Worm (Caenorhabditis elegans) whole organism, L1 larva: ENCODE data around the gene ZK185.3.

ENCODE experiments used
- C04F5.9 ChIP-seq: sonication (generic microtip); optimal IDR thresholded peaks from 2 replicates; lab custom pipeline; 2016; ENCODE audit warnings: missing genetic modification characterization, missing compliant biosample characterization
- alr-1 ChIP-seq: fragments of 200-800 bp; sonication (Bioruptor generic); optimal IDR thresholded peaks from 2 replicates; lab custom pipeline; 2018; ENCODE audit warnings: borderline replicate concordance, mild to moderate bottlenecking, missing genetic modification characterization, missing compliant biosample characterization
- blmp-1 ChIP-seq: fragments of 150-350 bp; optimal IDR thresholded peaks from 2 replicates; lab custom pipeline; 2014; ENCODE audit warnings: missing biosample characterization, missing genetic modification characterization
- ces-1 ChIP-seq: fragments of 150-350 bp; optimal IDR thresholded peaks from 2 replicates; lab custom pipeline; 2014; ENCODE audit warnings: missing biosample characterization, missing genetic modification reagents, missing genetic modification characterization
- efl-1 ChIP-seq, 4 experiments: fragments of 150-350 bp; optimal IDR thresholded peaks in 3 of 4; peaks in 1 of 4; 1 replicate in 1 of 4; 2 replicates in 3 of 4; lab custom pipeline; 2014; ENCODE audit warnings: missing biosample characterization in 2 of 4, missing genetic modification characterization in 2 of 4, missing genetic modification reagents in 2 of 4
- efl-3 ChIP-seq: fragments of 200-800 bp; sonication (Bioruptor generic); optimal IDR thresholded peaks from 2 replicates; lab custom pipeline; 2018; ENCODE audit warnings: mild to moderate bottlenecking, missing genetic modification characterization, missing compliant biosample characterization
- elt-2 ChIP-seq: sonication (generic microtip); optimal IDR thresholded peaks from 2 replicates; lab custom pipeline; 2016; ENCODE audit warnings: missing genetic modification characterization, mild to moderate bottlenecking, inconsistent platforms, missing compliant biosample characterization, missing genetic modification reagents
- elt-3 ChIP-seq, 6 experiments: fragments of 150-350 bp in 1 of 6; sonication (generic microtip); optimal IDR thresholded peaks; 2 replicates each; lab custom pipeline; 2017 to 2018; ENCODE audit warnings: missing biosample characterization in 6 of 6, missing genetic modification characterization in 6 of 6, inconsistent platforms in 1 of 6
- fkh-10 ChIP-seq: sonication (generic microtip); optimal IDR thresholded peaks from 2 replicates; lab custom pipeline; 2017; ENCODE audit warnings: missing biosample characterization, missing genetic modification reagents, missing genetic modification characterization
- fkh-4 ChIP-seq: sonication (generic microtip); optimal IDR thresholded peaks from 2 replicates; lab custom pipeline; 2016; ENCODE audit warnings: missing compliant biosample characterization, missing genetic modification characterization, borderline replicate concordance
- hlh-17 ChIP-seq: fragments of 200-800 bp; sonication (Bioruptor generic); optimal IDR thresholded peaks from 2 replicates; lab custom pipeline; 2018; ENCODE audit warnings: missing genetic modification characterization, mild to moderate bottlenecking, missing compliant biosample characterization, moderate library complexity, borderline replicate concordance
- lin-14 ChIP-seq: fragments of 200-800 bp; sonication (Bioruptor generic); optimal IDR thresholded peaks from 2 replicates; lab custom pipeline; 2018; ENCODE audit warnings: mild to moderate bottlenecking, missing genetic modification characterization, moderate library complexity, missing compliant biosample characterization
- lin-15B ChIP-seq: fragments of 150-350 bp; sonication (generic microtip); optimal IDR thresholded peaks from 3 replicates; lab custom pipeline; 2014; ENCODE audit warnings: missing biosample characterization, missing genetic modification characterization
- lin-35 ChIP-seq, 2 experiments: fragments of 150-350 bp; optimal IDR thresholded peaks; 2 replicates each; lab custom pipeline; 2014; ENCODE audit warnings: missing biosample characterization in 2 of 2, missing genetic modification characterization in 2 of 2, missing genetic modification reagents in 2 of 2
- lin-39 ChIP-seq: fragments of 150-350 bp; optimal IDR thresholded peaks from 2 replicates; lab custom pipeline; 2014; ENCODE audit warnings: missing biosample characterization, missing genetic modification reagents, missing genetic modification characterization
- lsy-2 ChIP-seq, 2 experiments: fragments of 150-350 bp; optimal IDR thresholded peaks; 2 replicates each; lab custom pipeline; 2014; ENCODE audit warnings: missing biosample characterization in 2 of 2, missing genetic modification characterization in 2 of 2
- mdl-1 ChIP-seq, 2 experiments: fragments of 150-350 bp; optimal IDR thresholded peaks; 2 replicates each; lab custom pipeline; 2014 to 2017; ENCODE audit warnings: missing biosample characterization in 2 of 2, missing genetic modification characterization in 2 of 2, inconsistent platforms in 1 of 2
- mef-2 ChIP-seq: fragments of 150-350 bp; optimal IDR thresholded peaks from 2 replicates; lab custom pipeline; 2014; ENCODE audit warnings: missing biosample characterization, missing genetic modification characterization
- mep-1 ChIP-seq: fragments of 150-350 bp; optimal IDR thresholded peaks from 2 replicates; lab custom pipeline; 2014; ENCODE audit warnings: missing biosample characterization, missing genetic modification characterization
- nhr-19 ChIP-seq: fragments of 200-800 bp; sonication (Bioruptor generic); conservative IDR thresholded peaks from 2 replicates; pipeline ENCODE4 v1.3.6; 2022; ENCODE audit warnings: missing genetic modification characterization, missing compliant biosample characterization
- nhr-20 ChIP-seq: sonication (generic microtip); optimal IDR thresholded peaks from 2 replicates; lab custom pipeline; 2016; ENCODE audit warnings: mild to moderate bottlenecking, missing genetic modification characterization, missing compliant biosample characterization
- nhr-71 ChIP-seq: sonication (generic microtip); optimal IDR thresholded peaks from 2 replicates; lab custom pipeline; 2016; ENCODE audit warnings: mild to moderate bottlenecking, missing genetic modification characterization, moderate library complexity, missing compliant biosample characterization
- nhr-85 ChIP-seq: sonication (generic microtip); peaks from one replicate; lab custom pipeline; 2016; ENCODE audit warnings: missing genetic modification characterization, inconsistent platforms, missing compliant biosample characterization
- nhr-90 ChIP-seq: sonication (generic microtip); optimal IDR thresholded peaks from 2 replicates; lab custom pipeline; 2016; ENCODE audit warnings: mild to moderate bottlenecking, missing genetic modification characterization, missing compliant biosample characterization; ENCODE audit not compliant: poor library complexity
- pax-3 ChIP-seq: fragments of 200-800 bp; sonication (Bioruptor generic); optimal IDR thresholded peaks from 2 replicates; lab custom pipeline; 2018; ENCODE audit warnings: mild to moderate bottlenecking, missing genetic modification characterization, moderate library complexity, missing compliant biosample characterization
- rnt-1 ChIP-seq: sonication (generic microtip); optimal IDR thresholded peaks from 2 replicates; lab custom pipeline; 2016; ENCODE audit warnings: mild to moderate bottlenecking, missing genetic modification characterization, moderate library complexity, missing compliant biosample characterization
- snu-23 ChIP-seq: sonication (generic microtip); optimal IDR thresholded peaks from 2 replicates; lab custom pipeline; 2016; ENCODE audit warnings: missing genetic modification characterization, missing compliant biosample characterization
- tbx-2 ChIP-seq: sonication (generic microtip); optimal IDR thresholded peaks from 2 replicates; lab custom pipeline; 2016; ENCODE audit warnings: missing genetic modification characterization, missing compliant biosample characterization
- tlp-1 ChIP-seq: fragments of 150-350 bp; optimal IDR thresholded peaks from 2 replicates; lab custom pipeline; 2014; ENCODE audit warnings: missing biosample characterization, missing genetic modification characterization
- unc-130 ChIP-seq: fragments of 150-350 bp; optimal IDR thresholded peaks from 2 replicates; lab custom pipeline; 2017; ENCODE audit warnings: missing biosample characterization, missing genetic modification characterization, inconsistent platforms
- unc-30 ChIP-seq: sonication (generic microtip); optimal IDR thresholded peaks from 2 replicates; lab custom pipeline; 2017; ENCODE audit warnings: missing biosample characterization, missing genetic modification characterization
- vab-15 ChIP-seq: sonication (generic microtip); optimal IDR thresholded peaks from 2 replicates; lab custom pipeline; 2017; ENCODE audit warnings: missing genotype, mild to moderate bottlenecking, missing genetic modification characterization, missing compliant biosample characterization
- zag-1 ChIP-seq: fragments of 150-350 bp; optimal IDR thresholded peaks from 2 replicates; lab custom pipeline; 2014; ENCODE audit warnings: missing biosample characterization, missing genetic modification characterization
- zip-4 ChIP-seq: fragments of 200-800 bp; sonication (Bioruptor generic); optimal IDR thresholded peaks from 2 replicates; lab custom pipeline; 2018; ENCODE audit warnings: mild to moderate bottlenecking, missing genetic modification characterization, moderate library complexity, missing compliant biosample characterization
- ztf-4 ChIP-seq: fragments of 150-350 bp; optimal IDR thresholded peaks from 2 replicates; lab custom pipeline; 2014; ENCODE audit warnings: missing biosample characterization, missing genetic modification characterization

The ZK185.3 gene

DNA sequence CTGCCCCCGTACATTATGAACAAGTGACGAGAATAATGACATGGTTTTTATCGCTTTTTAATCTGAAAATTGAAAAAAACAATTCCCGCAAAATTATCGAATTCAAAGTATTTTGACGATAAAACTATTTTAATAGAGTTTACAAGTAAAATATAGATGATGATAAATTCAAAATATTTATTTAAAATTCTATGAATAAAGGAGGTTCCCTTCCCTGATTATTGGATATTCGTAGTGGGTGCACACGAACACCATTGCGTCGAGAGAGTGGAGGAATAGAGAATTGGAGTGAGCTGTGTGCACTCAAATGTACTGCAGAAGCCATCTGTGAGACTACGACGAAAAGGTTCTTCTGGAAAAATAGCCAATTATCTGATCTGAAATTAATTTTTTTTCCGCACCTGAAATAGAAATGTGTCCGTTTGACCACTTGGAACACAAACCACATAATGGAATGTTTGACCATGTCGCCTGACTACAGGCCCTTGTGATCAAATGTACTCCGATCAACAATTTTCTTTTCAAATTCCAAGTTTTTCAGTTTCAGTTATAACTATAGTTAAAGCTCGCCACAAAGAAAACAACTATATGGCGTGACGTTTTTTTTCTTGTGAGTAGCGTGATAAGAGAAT is 18.9 kb downstream of the ZK185.3 start, which contains the start of the genes rfth-1 and ZK180.8:
Gene rfth-1, minus strand, starts transcription at position 51 of the 632 bp plus-strand sequence.
Gene ZK180.8, minus strand, starts transcription at position 466 of the 632 bp plus-strand sequence.
- TF ChIP-seq lin-15B (tag; lab: Kevin White, UChicago) (no peak), alr-1 (tag; lab: Kevin White, UChicago) (no peak), efl-1 (optimal IDR thresholded peaks at IDR 0.05; lab: Kevin White, UChicago) (no peak), efl-1 (GFP tag; optimal IDR thresholded peaks at IDR 0.05 in 1 of 2; lab: Kevin White, UChicago) (peak in 1 of 2 experiments; percentile 53), mef-2 (tag; lab: Kevin White, UChicago) (no peak), zip-4 (GFP tag; lab: Kevin White, UChicago) (no peak), nhr-20 (tag; lab: Kevin White, UChicago) (no peak), elt-2 (tag; lab: Kevin White, UChicago) (peak; percentile 14), fkh-4 (tag; lab: Kevin White, UChicago) (no peak), lin-39 (tag; lab: Kevin White, UChicago) (no peak), unc-30 (no peak), tlp-1 (tag; lab: Kevin White, UChicago) (no peak), lin-35 (GFP tag; optimal IDR thresholded peaks at IDR 0.05; lab: Kevin White, UChicago) (peak in 1 of 2 experiments; percentile 46)

DNA sequence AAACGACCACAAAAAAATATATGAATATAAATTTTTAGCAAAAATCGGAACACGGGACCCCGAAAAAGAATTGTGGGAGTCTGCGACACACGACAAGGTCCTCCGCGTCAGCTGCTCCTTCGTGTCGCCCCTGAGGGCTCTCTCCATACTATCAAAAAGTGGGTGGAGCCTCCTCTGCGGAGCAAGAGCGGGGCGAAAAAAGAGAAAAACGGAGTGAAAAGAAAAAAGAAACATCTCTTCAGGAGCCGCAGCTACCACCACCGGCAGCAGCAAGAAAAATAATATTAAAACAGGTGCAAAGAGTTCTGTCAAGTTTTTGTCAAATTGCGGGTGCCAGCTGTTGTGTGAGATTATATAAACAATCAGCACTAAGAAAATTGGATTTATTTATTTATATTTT is 23.6 kb downstream of the ZK185.3 start, which contains the start of gene gbb-2:
Gene gbb-2, minus strand, starts transcription at position 112 of the 400 bp plus-strand sequence.
- no peak for TF ChIP-seq elt-3 (tag; optimal IDR thresholded peaks at IDR 0.05; lab: Kevin White, UChicago)
- TF ChIP-seq lin-14 (GFP tag; lab: Kevin White, UChicago), result peak; percentile 79
- no peak for TF ChIP-seq pax-3 (tag; lab: Kevin White, UChicago)
- TF ChIP-seq nhr-19 (GFP tag; lab: Robert Waterston, UW), result peak; percentile 40
- peak; percentile 54 for TF ChIP-seq rnt-1 (tag; lab: Kevin White, UChicago)
- no peak for TF ChIP-seq mdl-1 (tag; optimal IDR thresholded peaks at IDR 0.05; lab: Kevin White, UChicago)
- TF ChIP-seq lsy-2 (tag; optimal IDR thresholded peaks at IDR 0.05; lab: Kevin White, UChicago), result peak in 1 of 2 experiments; percentile 17
- TF ChIP-seq unc-130 (tag; lab: Kevin White, UChicago), result no peak
- TF ChIP-seq snu-23 (GFP tag; lab: Kevin White, UChicago), result peak; percentile 14
- peak in 1 of 2 experiments; percentile 5 for TF ChIP-seq efl-1 (optimal IDR thresholded peaks at IDR 0.05; lab: Kevin White, UChicago)
- TF ChIP-seq efl-1 (GFP tag; optimal IDR thresholded peaks at IDR 0.05 in 1 of 2; lab: Kevin White, UChicago), result no peak
- peak; percentile 6 for TF ChIP-seq mep-1
- TF ChIP-seq nhr-85, result no peak
- TF ChIP-seq nhr-71 (tag; lab: Kevin White, UChicago), result peak; percentile 67

DNA sequence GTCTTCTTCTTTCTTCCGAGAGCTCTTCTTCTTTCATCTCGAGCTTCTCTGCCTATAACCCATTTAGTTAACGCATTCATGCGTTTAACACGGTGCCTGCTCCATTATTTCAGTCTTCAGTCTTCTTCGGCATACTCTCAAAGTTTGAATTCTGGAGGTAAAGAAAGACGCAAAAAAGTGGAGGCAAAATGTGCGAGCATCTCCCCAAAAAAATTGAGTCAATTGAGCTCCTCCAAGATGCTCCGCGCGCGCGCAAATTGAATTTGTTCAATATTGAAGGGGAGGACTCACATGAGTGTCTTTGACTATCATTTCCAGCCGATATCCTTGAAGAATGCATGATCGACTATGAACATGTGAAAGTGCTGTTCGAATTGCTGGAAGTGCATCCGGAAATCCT is 25.2 kb downstream of the ZK185.3 start:
- TF ChIP-seq tbx-2 (no peak), unc-30 (no peak), blmp-1 (tag; lab: Kevin White, UChicago) (no peak), vab-15 (tag; lab: Kevin White, UChicago) (no peak), nhr-85 (peak; percentile 23), lin-14 (GFP tag; lab: Kevin White, UChicago) (peak; percentile 71), fkh-10 (GFP tag; lab: Kevin White, UChicago) (peak; percentile 3), hlh-17 (GFP tag; lab: Kevin White, UChicago) (no peak), nhr-90 (tag; lab: Kevin White, UChicago) (no peak), ztf-4 (no peak), C04F5.9 (tag; lab: Kevin White, UChicago) (no peak), zag-1 (tag; lab: Kevin White, UChicago) (no peak), efl-3 (no peak), ces-1 (GFP tag; lab: Kevin White, UChicago) (peak; percentile 2), nhr-71 (tag; lab: Kevin White, UChicago) (peak; percentile 7)
